Fruit fly (Drosophila melanogaster): ENCODE data around the gene Sec16.

Sec16 gene

dm6 chrX:12631317-12632156, 35.7 kb downstream of the Sec16 start, which contains the start of gene Tomosyn (continued):
- no peak for TF ChIP-seq CG1233 (GFP tag; optimal IDR thresholded peaks at IDR 0.05)
- peak in 1 of 2 experiments; percentile 58 for TF ChIP-seq crp (GFP tag; optimal IDR thresholded peaks at IDR 0.05)
- TF ChIP-seq p53 (GFP tag; optimal IDR thresholded peaks at IDR 0.05), result no peak
- TF ChIP-seq CG14014 (GFP tag; IDR thresholded peaks at IDR 0.05), result 0 out of 2 replicates have a peak, but pooled peaks have one; percentile 14
- no peak for TF ChIP-seq CG10543 (GFP tag; optimal IDR thresholded peaks at IDR 0.05)
- peak; percentile 35 for TF ChIP-seq PHDP (tag; optimal IDR thresholded peaks at IDR 0.05)
- peak; percentile 12 for TF ChIP-seq CG10147 (GFP tag; optimal IDR thresholded peaks at IDR 0.05)
- TF ChIP-seq Dref (GFP tag; IDR thresholded peaks at IDR 0.05), result peak; percentile 93
- peak; percentile 49 for TF ChIP-seq nmo (GFP tag; optimal IDR thresholded peaks at IDR 0.05)
- peak; percentile 72 for TF ChIP-seq MBD-R2 (GFP tag; IDR thresholded peaks at IDR 0.05)
- peak; percentile 33; the same call in 1 of the 2 replicates for TF ChIP-seq CG2129 (GFP tag; IDR thresholded peaks at IDR 0.05; ENCODE audit: partially characterized antibody)
- TF ChIP-seq sc (optimal IDR thresholded peaks at IDR 0.05), result no peak
- TF ChIP-seq sc (GFP tag; optimal IDR thresholded peaks at IDR 0.05), result no peak
- TF ChIP-seq CG1832 (GFP tag; optimal IDR thresholded peaks at IDR 0.05), result no peak
- peak; percentile 32 for TF ChIP-seq mam (GFP tag; optimal IDR thresholded peaks at IDR 0.05)
- no peak for TF ChIP-seq pan (optimal IDR thresholded peaks at IDR 0.05)
- no peak for TF ChIP-seq pan (GFP tag; optimal IDR thresholded peaks at IDR 0.05 in 1 of 2, IDR thresholded peaks at IDR 0.05 in 1 of 2)
- TF ChIP-seq dmrt11E (tag; optimal IDR thresholded peaks at IDR 0.05), result peak; percentile 47
- TF ChIP-seq kni (GFP tag; optimal IDR thresholded peaks at IDR 0.05), result no peak
- TF ChIP-seq Med (GFP tag), result peak; percentile 80
- no peak for TF ChIP-seq lov (optimal IDR thresholded peaks at IDR 0.05)
- no peak for TF ChIP-seq lov (GFP tag; IDR thresholded peaks at IDR 0.05)
- no peak for TF ChIP-seq CG14441 (GFP tag; IDR thresholded peaks at IDR 0.05)
- no peak for TF ChIP-seq CG7987 (GFP tag; optimal IDR thresholded peaks at IDR 0.05)
- no peak for TF ChIP-seq Hr78 (GFP tag; optimal IDR thresholded peaks at IDR 0.05)
- TF ChIP-seq CG4820 (GFP tag; optimal IDR thresholded peaks at IDR 0.05), result peak; percentile 3
- no peak for TF ChIP-seq CG8089 (GFP tag; optimal IDR thresholded peaks at IDR 0.05)
- no peak for TF ChIP-seq CG11093 (GFP tag; IDR thresholded peaks at IDR 0.05)
- TF ChIP-seq Bteb2 (GFP tag; optimal IDR thresholded peaks at IDR 0.05), result peak; percentile 2
- TF ChIP-seq Ssrp (tag; optimal IDR thresholded peaks at IDR 0.05), result peak; percentile 28
- TF ChIP-seq Neu2 (GFP tag; optimal IDR thresholded peaks at IDR 0.05; ENCODE audit: borderline replicate concordance), result no peak
- peak; percentile 85 for TF ChIP-seq kah (GFP tag; optimal IDR thresholded peaks at IDR 0.05)
- TF ChIP-seq lab (GFP tag; optimal IDR thresholded peaks at IDR 0.05), result peak; percentile 46
- peak; percentile 78 for TF ChIP-seq CG6791 (GFP tag; IDR thresholded peaks at IDR 0.05; ENCODE audit: partially characterized antibody)
- no peak for TF ChIP-seq abd-A (tag; optimal IDR thresholded peaks at IDR 0.05)
- TF ChIP-seq pho (GFP tag; optimal IDR thresholded peaks at IDR 0.05), result peak; percentile 26
- no peak for TF ChIP-seq cato (GFP tag; optimal IDR thresholded peaks at IDR 0.05; ENCODE audit: borderline replicate concordance)
- TF ChIP-seq CG10431 (GFP tag; optimal IDR thresholded peaks at IDR 0.05), result no peak
- no peak for TF ChIP-seq CG8478 (optimal IDR thresholded peaks at IDR 0.05)
- TF ChIP-seq CG4282 (GFP tag; optimal IDR thresholded peaks at IDR 0.05), result no peak
- no peak for TF ChIP-seq psq (GFP tag; optimal IDR thresholded peaks at IDR 0.05)
- TF ChIP-seq Camta (GFP tag; optimal IDR thresholded peaks at IDR 0.05), result no peak
- TF ChIP-seq gsb (GFP tag; IDR thresholded peaks at IDR 0.05), result no peak
- TF ChIP-seq maf-S (GFP tag; optimal IDR thresholded peaks at IDR 0.05), result peak; percentile 22
- peak; percentile 7 for TF ChIP-seq NfI (GFP tag; optimal IDR thresholded peaks at IDR 0.05)
- TF ChIP-seq CG6254 (GFP tag; optimal IDR thresholded peaks at IDR 0.05), result no peak
- peak; percentile 37 for TF ChIP-seq Nf-YB (GFP tag; optimal IDR thresholded peaks at IDR 0.05)
- TF ChIP-seq danr (GFP tag; IDR thresholded peaks at IDR 0.05), result no peak
- TF ChIP-seq cg (GFP tag; optimal IDR thresholded peaks at IDR 0.05), result peak; percentile 28
